Fruit fly (Drosophila melanogaster) whole organism, embryonic: ENCODE results near the gene TTLL4B.
A peak's percentile ranks its signal among the peaks of the same experiment; 100 is the strongest.

Source experiments
- Abd-B ChIP-seq: fragments of 200-800 bp; sonication (Bioruptor generic); optimal IDR thresholded peaks from 2 replicates; lab custom pipeline; 2018; ENCODE audit warnings: missing biosample characterization, mild to moderate bottlenecking, missing genetic modification characterization, moderate library complexity
- Adf1 ChIP-seq: fragments of 200-800 bp; sonication (Bioruptor generic); IDR thresholded peaks from 2 replicates; pipeline ENCODE4 v1.3.6; 2022; ENCODE audit warnings: missing biosample characterization, missing genetic modification characterization
- Blimp-1 ChIP-seq: fragments of 200-800 bp; sonication (Bioruptor generic); optimal IDR thresholded peaks from 3 replicates; lab custom pipeline; 2018; ENCODE audit warnings: missing biosample characterization, missing genetic modification characterization, mild to moderate bottlenecking, moderate library complexity, missing genetic modification reagents
- CG11504 ChIP-seq: fragments of 200-800 bp; sonication (Bioruptor generic); optimal IDR thresholded peaks from 3 replicates; lab custom pipeline; 2019; ENCODE audit warnings: missing biosample characterization, mild to moderate bottlenecking, missing genetic modification characterization, moderate library complexity
- CG13296 ChIP-seq: fragments of 200-800 bp; sonication (Bioruptor generic); optimal IDR thresholded peaks from 3 replicates; lab custom pipeline; 2018; ENCODE audit warnings: missing biosample characterization, mild to moderate bottlenecking, missing genetic modification characterization
- CG15479 ChIP-seq: fragments of 200-800 bp; sonication (Bioruptor generic); optimal IDR thresholded peaks from 3 replicates; lab custom pipeline; 2019; ENCODE audit warnings: missing biosample characterization, mild to moderate bottlenecking, missing genetic modification characterization, moderate library complexity
- CG1603 ChIP-seq: fragments of 200-800 bp; sonication (Bioruptor generic); optimal IDR thresholded peaks from 2 replicates; lab custom pipeline; 2019; ENCODE audit warnings: missing biosample characterization, mild to moderate bottlenecking, missing genetic modification characterization, moderate library complexity
- CG16815 ChIP-seq: fragments of 200-800 bp; sonication (Bioruptor generic); optimal IDR thresholded peaks from 3 replicates; lab custom pipeline; 2017; ENCODE audit warnings: missing biosample characterization, mild to moderate bottlenecking, missing genetic modification characterization
- CG17359 ChIP-seq: fragments of 200-800 bp; sonication (Bioruptor generic); optimal IDR thresholded peaks from 3 replicates; lab custom pipeline; 2018; ENCODE audit warnings: missing biosample characterization, mild to moderate bottlenecking, missing genetic modification characterization, moderate library complexity
- CG17568 ChIP-seq: fragments of 200-800 bp; sonication (Bioruptor generic); optimal IDR thresholded peaks from 2 replicates; lab custom pipeline; 2018; ENCODE audit warnings: missing biosample characterization, mild to moderate bottlenecking, missing genetic modification characterization, moderate library complexity
- CG17802 ChIP-seq: fragments of 200-800 bp; sonication (Bioruptor generic); optimal IDR thresholded peaks from 2 replicates; lab custom pipeline; 2018; ENCODE audit warnings: missing biosample characterization, mild to moderate bottlenecking, missing genetic modification characterization, moderate library complexity
- CG31441 ChIP-seq: fragments of 200-800 bp; sonication (Bioruptor generic); IDR thresholded peaks from 2 replicates; pipeline ENCODE4 v1.3.6; 2022; ENCODE audit warnings: missing biosample characterization, missing genetic modification characterization
- CG3163 ChIP-seq: fragments of 200-800 bp; sonication (Bioruptor generic); optimal IDR thresholded peaks from 3 replicates; lab custom pipeline; 2016; ENCODE audit warnings: missing biosample characterization, missing genetic modification characterization
- CG33557 ChIP-seq: fragments of 200-800 bp; sonication (Bioruptor generic); optimal IDR thresholded peaks from 2 replicates; lab custom pipeline; 2019; ENCODE audit warnings: missing biosample characterization, mild to moderate bottlenecking, missing genetic modification characterization, moderate library complexity
- CG4360 ChIP-seq: fragments of 200-800 bp; sonication (Bioruptor generic); IDR thresholded peaks from 2 replicates; pipeline ENCODE4 v1.3.6; 2022; ENCODE audit warnings: missing biosample characterization, missing genetic modification characterization
- CG4424 ChIP-seq: fragments of 200-800 bp; sonication (Bioruptor generic); optimal IDR thresholded peaks from 3 replicates; lab custom pipeline; 2016; ENCODE audit warnings: missing biosample characterization, missing genetic modification characterization
- CG4707 ChIP-seq: fragments of 200-800 bp; sonication (Bioruptor generic); optimal IDR thresholded peaks from 2 replicates; lab custom pipeline; 2018; ENCODE audit warnings: missing biosample characterization, mild to moderate bottlenecking, missing genetic modification characterization, moderate library complexity
- CG7928 ChIP-seq: fragments of 200-800 bp; sonication (Bioruptor generic); optimal IDR thresholded peaks from 2 replicates; lab custom pipeline; 2017; ENCODE audit warnings: missing biosample characterization, mild to moderate bottlenecking, missing genetic modification characterization
- CG8765 ChIP-seq: fragments of 200-800 bp; sonication (Bioruptor generic); IDR thresholded peaks from 2 replicates; pipeline ENCODE4 v1.3.6; 2022; ENCODE audit warnings: missing biosample characterization, missing genetic modification characterization
- CG8924 ChIP-seq: fragments of 200-800 bp; optimal IDR thresholded peaks from 3 replicates; lab custom pipeline; 2019; ENCODE audit warnings: missing biosample characterization, mild to moderate bottlenecking, missing genetic modification characterization, moderate library complexity
- CG9437 ChIP-seq: fragments of 200-800 bp; sonication (Bioruptor generic); optimal IDR thresholded peaks from 2 replicates; lab custom pipeline; 2018; ENCODE audit warnings: missing biosample characterization, mild to moderate bottlenecking, missing genetic modification characterization
- CoRest ChIP-seq: fragments of 200-800 bp; sonication (Bioruptor generic); optimal IDR thresholded peaks from 3 replicates; lab custom pipeline; 2018; ENCODE audit warnings: missing biosample characterization, mild to moderate bottlenecking, missing genetic modification characterization, moderate library complexity
- D19B ChIP-seq: fragments of 200-800 bp; sonication (Bioruptor generic); optimal IDR thresholded peaks from 2 replicates; lab custom pipeline; 2017; ENCODE audit warnings: missing biosample characterization, mild to moderate bottlenecking, missing genetic modification characterization
- Dp ChIP-seq: fragments of 200-800 bp; sonication (Bioruptor generic); optimal IDR thresholded peaks from 2 replicates; lab custom pipeline; 2018; ENCODE audit warnings: missing biosample characterization, mild to moderate bottlenecking, missing genetic modification characterization, moderate library complexity
- Hr3 ChIP-seq: fragments of 200-800 bp; sonication (Bioruptor generic); optimal IDR thresholded peaks from 3 replicates; lab custom pipeline; 2016; ENCODE audit warnings: missing biosample characterization, missing genetic modification characterization
- Hr39 ChIP-seq: fragments of >200 bp; optimal IDR thresholded peaks from 2 replicates; lab custom pipeline; 2017
- Hr51 ChIP-seq, 2 experiments: fragments of 200-800 bp; sonication (Bioruptor generic); optimal IDR thresholded peaks; 2 replicates in 1 of 2; 3 replicates in 1 of 2; lab custom pipeline; 2016 to 2018; ENCODE audit warnings: missing biosample characterization in 2 of 2, missing genetic modification characterization in 2 of 2, mild to moderate bottlenecking in 1 of 2, moderate library complexity in 1 of 2
- Kr ChIP-seq: fragments of 200-800 bp; sonication (Bioruptor generic); optimal IDR thresholded peaks from 2 replicates; lab custom pipeline; 2017; ENCODE audit warnings: missing biosample characterization, mild to moderate bottlenecking, missing genetic modification characterization
- Lhr ChIP-seq: fragments of 200-800 bp; sonication (Bioruptor generic); optimal IDR thresholded peaks from 3 replicates; lab custom pipeline; 2017; ENCODE audit warnings: mild to moderate bottlenecking, missing biosample characterization, missing genetic modification reagents, missing genetic modification characterization
- Myb ChIP-seq: fragments of 200-800 bp; sonication (Bioruptor generic); optimal IDR thresholded peaks from 2 replicates; lab custom pipeline; 2016; ENCODE audit warnings: missing biosample characterization, missing genetic modification characterization
- Poxn ChIP-seq: fragments of 200-800 bp; sonication (Bioruptor generic); IDR thresholded peaks from 2 replicates; pipeline ENCODE4 v1.3.6; 2022; ENCODE audit warnings: missing biosample characterization, missing genetic modification characterization
- Stat92E ChIP-seq, 3 experiments: fragments of >200 bp in 2 of 3; fragments of 200-800 bp in 1 of 3; sonication (Bioruptor generic) in 1 of 3; optimal IDR thresholded peaks; 2 replicates each; lab custom pipeline; 2017 to 2019; ENCODE audit warnings: missing biosample characterization in 3 of 3, missing genetic modification characterization in 3 of 3, mild to moderate bottlenecking in 1 of 3, moderate library complexity in 1 of 3
- ash1 ChIP-seq: fragments of 200-800 bp; sonication (Bioruptor generic); optimal IDR thresholded peaks from 2 replicates; lab custom pipeline; 2018; ENCODE audit warnings: missing biosample characterization, mild to moderate bottlenecking, missing genetic modification characterization
- chinmo ChIP-seq: fragments of 200-800 bp; sonication (Bioruptor generic); IDR thresholded peaks from 4 replicates; pipeline ENCODE4 v1.3.6; 2022; ENCODE audit warnings: missing biosample characterization, missing genetic modification characterization; ENCODE audit not compliant: partially characterized antibody
- corto ChIP-seq: fragments of 200-800 bp; sonication (Bioruptor generic); optimal IDR thresholded peaks from 2 replicates; lab custom pipeline; 2016; ENCODE audit warnings: missing biosample characterization, mild to moderate bottlenecking, missing genetic modification characterization, moderate library complexity
- dmrt11E ChIP-seq: fragments of 200-800 bp; sonication (Bioruptor generic); optimal IDR thresholded peaks from 3 replicates; lab custom pipeline; 2018; ENCODE audit warnings: missing biosample characterization, mild to moderate bottlenecking, missing genetic modification characterization, moderate library complexity
- dmrt99B ChIP-seq: fragments of 200-800 bp; sonication (Bioruptor generic); optimal IDR thresholded peaks from 2 replicates; lab custom pipeline; 2018; ENCODE audit warnings: missing biosample characterization, mild to moderate bottlenecking, missing genetic modification characterization, moderate library complexity
- dysf ChIP-seq: fragments of 200-800 bp; sonication (Bioruptor generic); IDR thresholded peaks from 3 replicates; pipeline ENCODE4 v1.3.6; 2022; ENCODE audit warnings: missing biosample characterization, missing genetic modification characterization
- fd96Cb ChIP-seq: fragments of 200-800 bp; sonication (Bioruptor generic); optimal IDR thresholded peaks from 2 replicates; lab custom pipeline; 2018; ENCODE audit warnings: missing biosample characterization, mild to moderate bottlenecking, missing genetic modification characterization, moderate library complexity
- gcm ChIP-seq: fragments of 200-800 bp; sonication (Bioruptor generic); optimal IDR thresholded peaks from 2 replicates; lab custom pipeline; 2019; ENCODE audit warnings: missing biosample characterization, mild to moderate bottlenecking, missing genetic modification characterization, moderate library complexity
- gem ChIP-seq: fragments of 200-800 bp; sonication (Bioruptor generic); optimal IDR thresholded peaks from 2 replicates; lab custom pipeline; 2019; ENCODE audit warnings: missing biosample characterization, mild to moderate bottlenecking, missing genetic modification characterization, moderate library complexity
- gro ChIP-seq: fragments of 200-800 bp; sonication (Bioruptor generic); optimal IDR thresholded peaks from 2 replicates; lab custom pipeline; 2016; ENCODE audit warnings: missing biosample characterization, missing genetic modification characterization
- mam ChIP-seq: fragments of 200-800 bp; sonication (Bioruptor generic); optimal IDR thresholded peaks from 3 replicates; lab custom pipeline; 2016; ENCODE audit warnings: missing biosample characterization, missing genetic modification characterization
- row ChIP-seq: fragments of 200-800 bp; sonication (Bioruptor generic); IDR thresholded peaks from 3 replicates; pipeline ENCODE4 v1.3.6; 2022; ENCODE audit warnings: missing biosample characterization, missing genetic modification characterization
- sens ChIP-seq: fragments of 200-800 bp; sonication (Bioruptor generic); peaks from one replicate; lab custom pipeline; 2016; ENCODE audit warnings: missing biosample characterization, missing genetic modification characterization
- sqz ChIP-seq: fragments of 200-800 bp; sonication (Bioruptor generic); optimal IDR thresholded peaks from 3 replicates; lab custom pipeline; 2018; ENCODE audit warnings: missing biosample characterization, mild to moderate bottlenecking, missing genetic modification characterization
- ssp ChIP-seq: fragments of 200-800 bp; sonication (Bioruptor generic); IDR thresholded peaks from 2 replicates; pipeline ENCODE4 v1.3.6; 2022; ENCODE audit warnings: missing biosample characterization, missing genetic modification characterization
- unpg ChIP-seq: fragments of 200-800 bp; sonication (Bioruptor generic); optimal IDR thresholded peaks from 3 replicates; lab custom pipeline; 2018; ENCODE audit warnings: missing biosample characterization, mild to moderate bottlenecking, missing genetic modification characterization, moderate library complexity
- wek ChIP-seq: fragments of 200-800 bp; sonication (Bioruptor generic); optimal IDR thresholded peaks from 3 replicates; lab custom pipeline; 2018; ENCODE audit warnings: missing biosample characterization, mild to moderate bottlenecking, missing genetic modification characterization, moderate library complexity

TTLL4B gene

DNA sequence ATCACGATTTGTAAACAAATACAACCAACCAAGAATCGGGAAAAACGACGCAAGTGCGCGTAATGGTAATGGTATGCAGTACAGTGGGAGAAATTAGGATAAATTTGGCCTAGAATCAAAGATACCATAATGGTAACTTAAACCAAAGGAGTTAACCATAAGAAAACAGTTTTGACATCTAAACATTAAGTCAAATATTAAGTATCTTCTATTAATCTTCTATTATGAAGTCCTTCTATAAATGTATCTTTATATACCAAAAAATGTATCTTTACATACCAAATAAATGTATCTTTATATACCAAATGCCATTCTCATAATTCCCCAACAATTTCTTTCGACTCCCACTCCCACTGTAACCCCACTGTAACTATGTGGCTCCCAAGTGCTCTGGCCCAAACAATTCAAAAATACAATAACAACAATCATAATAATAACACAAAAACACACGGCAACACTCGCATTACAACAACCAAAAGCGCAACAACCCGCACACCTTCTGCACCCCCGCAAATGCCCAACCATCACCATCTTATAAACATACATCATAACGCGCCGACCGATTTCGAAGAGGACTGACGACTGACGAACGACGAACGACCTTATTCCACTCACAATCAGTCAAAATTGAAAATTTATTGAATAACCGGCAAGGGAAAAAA, 6.8 kb upstream of the TTLL4B start (continued):
- TF ChIP-seq Myb (no peak), CG4424 (no peak), unpg (peak; percentile 41), row (peak; percentile 13; the same call in 1 of the 3 replicates), CoRest (peak; percentile 22), CG17802 (no peak), dmrt11E (tag; lab: Kevin White, UChicago) (peak; percentile 52), Poxn (no peak), CG15479 (no peak), Dp (GFP tag; lab: Kevin White, UChicago) (no peak), Hr3 (GFP tag; lab: Kevin White, UChicago) (peak; percentile 2), dysf (GFP tag; lab: Robert Waterston, UW) (peak; percentile 41; the same call in 1 of the 3 replicates), sens (GFP tag; lab: Kevin White, UChicago) (peak; percentile 73), Blimp-1 (GFP tag; lab: Kevin White, UChicago) (peak; percentile 18), Stat92E (GFP tag; optimal IDR thresholded peaks at IDR 0.05; lab: Kevin White, UChicago) (no peak), D19B (GFP tag; lab: Kevin White, UChicago) (no peak), corto (no peak), CG8924 (peak; percentile 42), chinmo (GFP tag; lab: Robert Waterston, UW) (no peak), Abd-B (GFP tag; lab: Kevin White, UChicago) (no peak), fd96Cb (peak; percentile 46), CG9437 (GFP tag; lab: Kevin White, UChicago) (peak; percentile 1), gcm (GFP tag; lab: Kevin White, UChicago) (peak; percentile 34), CG13296 (GFP tag; lab: Kevin White, UChicago) (no peak), Adf1 (GFP tag; lab: Robert Waterston, UW) (no peak), Lhr (GFP tag; lab: Kevin White, UChicago) (peak; percentile 3), CG31441 (GFP tag; lab: Robert Waterston, UW) (peak; percentile 38; the same call in 1 of the 2 replicates), CG17568 (GFP tag; lab: Kevin White, UChicago) (no peak), CG16815 (GFP tag; lab: Kevin White, UChicago) (no peak), CG7928 (GFP tag; lab: Kevin White, UChicago) (no peak), CG3163 (GFP tag; lab: Kevin White, UChicago) (no peak), dmrt99B (tag; lab: Kevin White, UChicago) (peak; percentile 52), CG8765 (GFP tag; lab: Robert Waterston, UW) (no peak), sqz (GFP tag; lab: Kevin White, UChicago) (no peak), gem (tag; lab: Kevin White, UChicago) (peak; percentile 68), CG17359 (tag; lab: Kevin White, UChicago) (no peak), CG1603 (peak; percentile 3), Hr39 (lab: Kevin White, UChicago) (no peak), CG33557 (GFP tag; lab: Kevin White, UChicago) (peak; percentile 2), CG11504 (tag; lab: Kevin White, UChicago) (peak; percentile 54), Kr (no peak), CG4707 (GFP tag; lab: Kevin White, UChicago) (peak; percentile 30), ash1 (GFP tag; lab: Kevin White, UChicago) (no peak), Hr51 (GFP tag; optimal IDR thresholded peaks at IDR 0.05; lab: Kevin White, UChicago) (peak in 1 of 2 experiments; percentile 36), mam (GFP tag; lab: Kevin White, UChicago) (no peak), wek (GFP tag; lab: Kevin White, UChicago) (no peak), gro (GFP tag; lab: Kevin White, UChicago) (no peak), ssp (GFP tag; lab: Robert Waterston, UW) (no peak), CG4360 (peak; percentile 72)
